Fruit fly (Drosophila melanogaster): Measurements from ENCODE around the gene CG14566.

DNA sequence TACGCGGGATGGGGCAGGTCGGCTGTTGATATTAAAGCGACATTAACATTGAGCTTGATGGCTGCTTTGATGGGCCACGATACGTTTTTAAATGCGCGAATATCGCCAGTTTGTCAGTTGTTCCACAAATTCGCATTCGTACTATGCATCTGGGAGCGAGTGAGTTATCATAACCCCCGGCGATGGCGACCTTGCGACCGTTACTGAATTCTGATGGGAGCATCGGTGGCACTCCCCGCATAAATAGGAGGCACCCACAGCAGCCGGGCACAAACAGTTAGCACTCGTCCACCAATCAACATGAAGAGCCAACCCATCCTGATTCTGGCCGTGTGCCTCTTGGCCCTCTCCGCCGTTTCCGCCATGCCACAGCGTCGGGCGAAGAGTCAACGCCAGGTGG, 16.7 kb upstream of the CG14566 start, which contains the start of gene CG14564:
- TF ChIP-seq Hr96 (GFP tag; optimal IDR thresholded peaks at IDR 0.05) (no peak), CG7101 (tag; optimal IDR thresholded peaks at IDR 0.05) (no peak), bab1 (GFP tag; optimal IDR thresholded peaks at IDR 0.05) (no peak), Clk (GFP tag; optimal IDR thresholded peaks at IDR 0.05) (no peak), kay (GFP tag; ENCODE audit: borderline replicate concordance) (no peak), CG12768 (GFP tag; optimal IDR thresholded peaks at IDR 0.05) (no peak), cic (GFP tag; optimal IDR thresholded peaks at IDR 0.05) (no peak), Crg-1 (GFP tag; optimal IDR thresholded peaks at IDR 0.05) (no peak), tj (GFP tag; optimal IDR thresholded peaks at IDR 0.05) (no peak), toe (GFP tag; optimal IDR thresholded peaks at IDR 0.05) (no peak), Mnt (GFP tag; optimal IDR thresholded peaks at IDR 0.05) (no peak), CG33017 (tag; optimal IDR thresholded peaks at IDR 0.05) (no peak)
